Worm (Caenorhabditis elegans): ENCODE data around the gene ark-1.

Gene ark-1

DNA sequence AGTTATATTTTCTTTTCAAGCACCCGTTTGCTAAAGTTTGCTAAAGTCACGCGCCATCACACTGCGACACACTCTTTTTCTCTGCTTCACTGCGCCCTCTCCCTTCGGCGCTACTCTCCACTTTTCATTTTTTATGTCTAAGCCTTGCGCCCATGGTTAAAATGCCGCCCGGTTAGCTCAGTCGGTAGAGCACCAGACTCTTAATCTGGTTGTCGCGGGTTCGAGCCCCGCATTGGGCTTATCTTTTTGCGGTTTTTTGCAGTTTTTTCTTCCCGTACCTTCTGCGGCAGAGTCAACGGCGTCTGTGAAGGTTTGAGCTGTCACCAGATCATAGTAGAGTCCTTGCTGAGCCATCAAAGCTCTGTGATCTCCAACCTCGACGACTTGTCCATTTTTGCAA is 36.2 kb downstream of the ark-1 start (continued):
- TF ChIP-seq gei-17 (GFP tag; optimal IDR thresholded peaks at IDR 0.05) = peak; percentile 4
- TF ChIP-seq dpff-1 (tag; optimal IDR thresholded peaks at IDR 0.05) = no peak
- peak; percentile 97 for TF ChIP-seq tbp1 (GFP tag; optimal IDR thresholded peaks at IDR 0.05)
- peak; percentile 71 for TF ChIP-seq zfh-2 (GFP tag; conservative IDR thresholded peaks at IDR 0.05)
- no peak for TF ChIP-seq B0019.2 (GFP tag; conservative IDR thresholded peaks at IDR 0.05)
- no peak for TF ChIP-seq Y79H2A.3 (GFP tag; conservative IDR thresholded peaks at IDR 0.05)
- TF ChIP-seq snpc-4 (GFP tag; optimal IDR thresholded peaks at IDR 0.05) = peak; percentile 78
- TF ChIP-seq snpc-4 (tag; optimal IDR thresholded peaks at IDR 0.05) = peak in 3 of 4 experiments; percentile 53 to 84 (median 84)
- peak; percentile 45 for TF ChIP-seq D2030.7 (GFP tag; IDR thresholded peaks at IDR 0.05)
- no peak for TF ChIP-seq F22D6.2 (tag; optimal IDR thresholded peaks at IDR 0.05)
- no peak for TF ChIP-seq F55B11.4 (tag; optimal IDR thresholded peaks at IDR 0.05; ENCODE audit: borderline replicate concordance, insufficient read depth)
- peak; percentile 81 for TF ChIP-seq Y53F4B.3 (GFP tag; IDR thresholded peaks at IDR 0.05)
- no peak for TF ChIP-seq F39B2.1 (GFP tag; IDR thresholded peaks at IDR 0.05)
- peak; percentile 56 for TF ChIP-seq ceh-91 (GFP tag; IDR thresholded peaks at IDR 0.05)
- TF ChIP-seq K11D2.4 (GFP tag; IDR thresholded peaks at IDR 0.05) = peak; percentile 72; the same call in 1 of the 2 replicates
- TF ChIP-seq ekl-4 (GFP tag; IDR thresholded peaks at IDR 0.05) = peak; percentile 68
- TF ChIP-seq sptf-2 (GFP tag; optimal IDR thresholded peaks at IDR 0.05) = no peak
- no peak for TF ChIP-seq bed-1 (GFP tag; IDR thresholded peaks at IDR 0.05)
- TF ChIP-seq Y95B8A.8 (GFP tag; IDR thresholded peaks at IDR 0.05) = peak; percentile 77
- peak; percentile 70; the same call in 1 of the 2 replicates for TF ChIP-seq egl-44 (GFP tag; IDR thresholded peaks at IDR 0.05)
- TF ChIP-seq ztf-26 (tag; optimal IDR thresholded peaks at IDR 0.05) = peak; percentile 59
- TF ChIP-seq mes-4 (tag; optimal IDR thresholded peaks at IDR 0.05) = peak; percentile 18
- TF ChIP-seq aptf-2 (GFP tag; conservative IDR thresholded peaks at IDR 0.05) = 0 out of 2 replicates have a peak, but pooled peaks have one; percentile 59
- peak; percentile 72 for TF ChIP-seq somi-1 (GFP tag; optimal IDR thresholded peaks at IDR 0.05)
- TF ChIP-seq let-607 (tag; optimal IDR thresholded peaks at IDR 0.05) = peak; percentile 13 to 44
- TF ChIP-seq attf-3 (GFP tag; conservative IDR thresholded peaks at IDR 0.05) = peak; percentile 66
- peak; percentile 77 for TF ChIP-seq T07F8.4 (tag; optimal IDR thresholded peaks at IDR 0.05)
- TF ChIP-seq ztf-6 (GFP tag; IDR thresholded peaks at IDR 0.05) = no peak
- TF ChIP-seq hrde-1 (tag; optimal IDR thresholded peaks at IDR 0.05; ENCODE audit: borderline replicate concordance) = no peak
- peak; percentile 40 for TF ChIP-seq snpc-3.4 (tag; optimal IDR thresholded peaks at IDR 0.05)
- TF ChIP-seq dpl-1 (GFP tag; optimal IDR thresholded peaks at IDR 0.05) = no peak
- TF ChIP-seq hlh-26 (GFP tag; conservative IDR thresholded peaks at IDR 0.05) = no peak
- TF ChIP-seq athp-1 (tag; optimal IDR thresholded peaks at IDR 0.05) = peak; percentile 59
- no peak for TF ChIP-seq tbx-9 (tag; optimal IDR thresholded peaks at IDR 0.05; ENCODE audit: borderline replicate concordance)
- TF ChIP-seq chd-7 (tag; optimal IDR thresholded peaks at IDR 0.05) = peak; percentile 74
- no peak for TF ChIP-seq unc-62 (GFP tag; optimal IDR thresholded peaks at IDR 0.05)
- peak; percentile 2 for TF ChIP-seq F49E8.2 (tag; optimal IDR thresholded peaks at IDR 0.05; ENCODE audit: insufficient read depth)
- TF ChIP-seq snpc-1.1 (tag; optimal IDR thresholded peaks at IDR 0.05; ENCODE audit: insufficient read depth) = no peak
- no peak for TF ChIP-seq tlf-1 (GFP tag; optimal IDR thresholded peaks at IDR 0.05)
- peak; percentile 83 for TF ChIP-seq nfyb-1 (GFP tag; IDR thresholded peaks at IDR 0.05)
- no peak for TF ChIP-seq F37B4.10 (GFP tag; IDR thresholded peaks at IDR 0.05)
- peak; percentile 44 for TF ChIP-seq mxl-1 (tag; optimal IDR thresholded peaks at IDR 0.05)
- TF ChIP-seq nhr-179 (tag; optimal IDR thresholded peaks at IDR 0.05) = no peak
- peak; percentile 86 for TF ChIP-seq B0261.1 (tag; optimal IDR thresholded peaks at IDR 0.05)
- 0 out of 2 replicates have a peak, but pooled peaks have one; percentile 11 for TF ChIP-seq hsf-1 (GFP tag; IDR thresholded peaks at IDR 0.05)
- TF ChIP-seq pbrm-1 (GFP tag; IDR thresholded peaks at IDR 0.05) = 0 out of 2 replicates have a peak, but pooled peaks have one; percentile 51
- peak; percentile 64 for TF ChIP-seq lin-54 (GFP tag; optimal IDR thresholded peaks at IDR 0.05)
- peak; percentile 90 for TF ChIP-seq die-1 (tag; optimal IDR thresholded peaks at IDR 0.05)

Measured in whole organism, young adult.